Fruit fly (Drosophila melanogaster) whole organism, pupa: ENCODE measurements around the gene CG4116.

Source experiments
- CG13204 ChIP-seq: fragments of 200-800 bp; sonication (Bioruptor generic); optimal IDR thresholded peaks from 2 replicates; lab custom pipeline; 2018; ENCODE audit warnings: missing biosample characterization, mild to moderate bottlenecking, missing genetic modification characterization, moderate library complexity
- CG17806 ChIP-seq: fragments of 200-800 bp; sonication (Bioruptor generic); optimal IDR thresholded peaks from 2 replicates; lab custom pipeline; 2018; ENCODE audit warnings: missing biosample characterization, mild to moderate bottlenecking, missing genetic modification characterization, moderate library complexity
- CG32121 ChIP-seq: fragments of 200-800 bp; sonication (Bioruptor generic); IDR thresholded peaks from 2 replicates; pipeline ENCODE4 v1.3.6; 2022; ENCODE audit warnings: missing biosample characterization, missing genetic modification characterization
- EcR ChIP-seq: fragments of 200-800 bp; sonication (Bioruptor generic); optimal IDR thresholded peaks from 3 replicates; lab custom pipeline; 2019; ENCODE audit warnings: missing biosample characterization, missing genetic modification characterization, mild to moderate bottlenecking, moderate library complexity, missing genetic modification reagents
- Ets98B ChIP-seq: fragments of 200-800 bp; sonication (Bioruptor generic); IDR thresholded peaks from 2 replicates; pipeline ENCODE4 v1.3.6; 2022; ENCODE audit warnings: missing biosample characterization, missing genetic modification characterization
- Pif1A ChIP-seq: fragments of 200-800 bp; sonication (Bioruptor generic); optimal IDR thresholded peaks from 3 replicates; lab custom pipeline; 2016; ENCODE audit warnings: missing biosample characterization, missing genetic modification characterization
- gl ChIP-seq: fragments of 200-800 bp; sonication (Bioruptor generic); optimal IDR thresholded peaks from 2 replicates; lab custom pipeline; 2018; ENCODE audit warnings: missing biosample characterization, mild to moderate bottlenecking, missing genetic modification characterization

dm6 chrX:3090930-3091329 is 23.6 kb upstream of the CG4116 start:
- TF ChIP-seq gl (tag; lab: Kevin White, UChicago) (no peak), CG13204 (GFP tag; lab: Kevin White, UChicago) (no peak), Ets98B (no peak), CG17806 (tag; lab: Kevin White, UChicago) (no peak), CG32121 (GFP tag; lab: Robert Waterston, UW) (no peak), Pif1A (GFP tag; lab: Kevin White, UChicago) (no peak), EcR (GFP tag; lab: Kevin White, UChicago) (no peak)
